Worm (Caenorhabditis elegans): ENCODE measurements around the gene C14A4.9.

DNA sequence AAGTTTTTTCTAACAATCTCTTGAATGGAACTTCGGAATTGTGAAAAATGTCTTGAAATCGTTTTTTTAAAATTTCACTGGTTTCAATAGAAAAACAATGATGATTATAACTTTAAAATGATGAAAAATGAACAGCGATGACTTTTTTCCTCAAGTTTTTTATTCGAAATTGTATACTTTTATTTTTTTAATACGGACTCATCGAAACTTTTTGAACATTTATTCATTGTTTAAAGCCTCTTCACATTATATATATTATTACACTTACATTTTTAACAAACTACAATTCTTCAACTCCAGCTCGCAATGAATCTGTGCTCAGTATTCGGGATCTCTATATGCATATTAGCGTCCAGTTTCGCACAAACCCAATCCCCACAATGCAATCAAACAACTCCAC, 28.8 kb downstream of the C14A4.9 start, which contains the start of gene M28.8:
- TF ChIP-seq R02D3.7 (tag; optimal IDR thresholded peaks at IDR 0.05) (no peak), lin-13 (GFP tag; optimal IDR thresholded peaks at IDR 0.05) (no peak), skn-1 (tag; optimal IDR thresholded peaks at IDR 0.05) (no peak), mdl-1 (tag; optimal IDR thresholded peaks at IDR 0.05) (no peak), lin-39 (tag; optimal IDR thresholded peaks at IDR 0.05) (no peak), lsy-2 (tag; optimal IDR thresholded peaks at IDR 0.05) (no peak), Y55F3AM.14 (GFP tag; optimal IDR thresholded peaks at IDR 0.05) (no peak), nhr-11 (tag; optimal IDR thresholded peaks at IDR 0.05) (no peak), peb-1 (tag; optimal IDR thresholded peaks at IDR 0.05) (no peak), ztf-11 (tag; optimal IDR thresholded peaks at IDR 0.05) (no peak)

Data from whole organism, L2 larva.